Worm (Caenorhabditis elegans) whole organism, late embryonic: ENCODE data around the gene clec-62.

ENCODE experiments used
- C08G9.2 ChIP-seq: sonication (generic microtip); optimal IDR thresholded peaks from 2 replicates; lab custom pipeline; 2016; ENCODE audit warnings: mild to moderate bottlenecking, missing genetic modification characterization, moderate library complexity, missing compliant biosample characterization
- F13H6.1 ChIP-seq: sonication (generic microtip); optimal IDR thresholded peaks from 2 replicates; lab custom pipeline; 2016; ENCODE audit warnings: missing genetic modification characterization, missing compliant biosample characterization
- K02D7.2 ChIP-seq: sonication (generic microtip); optimal IDR thresholded peaks from 2 replicates; lab custom pipeline; 2017; ENCODE audit warnings: mild to moderate bottlenecking, missing genetic modification characterization, missing compliant biosample characterization
- K09A11.1 ChIP-seq: sonication (generic microtip); optimal IDR thresholded peaks from 2 replicates; lab custom pipeline; 2017; ENCODE audit warnings: antibody characterized with exemption, mild to moderate bottlenecking, missing genetic modification characterization, missing compliant biosample characterization; ENCODE audit not compliant: insufficient read depth
- T23F11.4 ChIP-seq: fragments of 200-800 bp; sonication (Bioruptor generic); optimal IDR thresholded peaks from 2 replicates; lab custom pipeline; 2018; ENCODE audit warnings: mild to moderate bottlenecking, missing genetic modification characterization, missing compliant biosample characterization
- Y22D7AL.16 ChIP-seq: sonication (generic microtip); optimal IDR thresholded peaks from 2 replicates; lab custom pipeline; 2016; ENCODE audit warnings: missing genetic modification characterization, missing compliant biosample characterization
- ahr-1 ChIP-seq: sonication (generic microtip); optimal IDR thresholded peaks from 2 replicates; lab custom pipeline; 2016; ENCODE audit warnings: missing genetic modification characterization, missing compliant biosample characterization
- ceh-14 ChIP-seq: sonication (generic microtip); optimal IDR thresholded peaks from 2 replicates; lab custom pipeline; 2016; ENCODE audit warnings: missing genotype, missing genetic modification characterization, missing compliant biosample characterization
- ceh-18 ChIP-seq: sonication (generic microtip); optimal IDR thresholded peaks from 2 replicates; lab custom pipeline; 2016; ENCODE audit warnings: missing genetic modification characterization, missing compliant biosample characterization
- ceh-22 ChIP-seq: sonication (generic microtip); optimal IDR thresholded peaks from 2 replicates; lab custom pipeline; 2017; ENCODE audit warnings: missing biosample characterization, missing genetic modification characterization
- ceh-31 ChIP-seq: sonication (generic microtip); optimal IDR thresholded peaks from 2 replicates; lab custom pipeline; 2016; ENCODE audit warnings: missing genetic modification characterization, missing compliant biosample characterization
- ceh-34 ChIP-seq: sonication (generic microtip); optimal IDR thresholded peaks from 2 replicates; lab custom pipeline; 2016; ENCODE audit warnings: mild to moderate bottlenecking, missing genetic modification characterization, missing compliant biosample characterization
- ceh-6 ChIP-seq: fragments of 200-800 bp; sonication (Bioruptor generic); optimal IDR thresholded peaks from 2 replicates; lab custom pipeline; 2018; ENCODE audit warnings: mild to moderate bottlenecking, missing genetic modification characterization, missing compliant biosample characterization
- ceh-9 ChIP-seq: sonication (generic microtip); optimal IDR thresholded peaks from 2 replicates; lab custom pipeline; 2016; ENCODE audit warnings: mild to moderate bottlenecking, missing genetic modification characterization, inconsistent platforms, missing compliant biosample characterization
- che-1 ChIP-seq: sonication (generic microtip); optimal IDR thresholded peaks from 2 replicates; lab custom pipeline; 2016; ENCODE audit warnings: mild to moderate bottlenecking, missing genetic modification characterization, missing compliant biosample characterization
- dmd-4 ChIP-seq: sonication (generic microtip); optimal IDR thresholded peaks from 2 replicates; lab custom pipeline; 2016; ENCODE audit warnings: borderline replicate concordance, missing genetic modification characterization, missing compliant biosample characterization
- ets-4 ChIP-seq: sonication (generic microtip); optimal IDR thresholded peaks from 2 replicates; lab custom pipeline; 2016; ENCODE audit warnings: missing genetic modification characterization, missing compliant biosample characterization
- fkh-10 ChIP-seq: fragments of 150-350 bp; optimal IDR thresholded peaks from 2 replicates; lab custom pipeline; 2014; ENCODE audit warnings: missing biosample characterization, missing genetic modification reagents, missing genetic modification characterization
- gmeb-2 ChIP-seq: sonication (generic microtip); optimal IDR thresholded peaks from 2 replicates; lab custom pipeline; 2016; ENCODE audit warnings: missing genetic modification characterization, inconsistent platforms, missing compliant biosample characterization
- hlh-13 ChIP-seq: fragments of 200-800 bp; sonication (Bioruptor generic); optimal IDR thresholded peaks from 2 replicates; lab custom pipeline; 2018; ENCODE audit warnings: mild to moderate bottlenecking, missing genetic modification characterization, missing compliant biosample characterization
- hlh-15 ChIP-seq: sonication (generic microtip); optimal IDR thresholded peaks from 2 replicates; lab custom pipeline; 2016; ENCODE audit warnings: missing genetic modification characterization, missing compliant biosample characterization
- hlh-6 ChIP-seq: sonication (generic microtip); optimal IDR thresholded peaks from 2 replicates; lab custom pipeline; 2016; ENCODE audit warnings: missing genotype, missing genetic modification characterization, missing compliant biosample characterization
- hlh-8 ChIP-seq: sonication (generic microtip); optimal IDR thresholded peaks from 2 replicates; lab custom pipeline; 2016; ENCODE audit warnings: missing genotype, missing genetic modification characterization, missing compliant biosample characterization
- mec-3 ChIP-seq: sonication (generic microtip); optimal IDR thresholded peaks from 2 replicates; lab custom pipeline; 2016; ENCODE audit warnings: borderline replicate concordance, missing genetic modification characterization, missing compliant biosample characterization
- nfya-1 ChIP-seq: sonication (generic microtip); optimal IDR thresholded peaks from 2 replicates; lab custom pipeline; 2017; ENCODE audit warnings: missing genetic modification characterization, mild to moderate bottlenecking, missing compliant biosample characterization, antibody characterized with exemption, moderate library complexity
- nhr-11 ChIP-seq: fragments of 150-350 bp; optimal IDR thresholded peaks from 2 replicates; lab custom pipeline; 2014; ENCODE audit warnings: missing biosample characterization, missing genetic modification characterization
- npax-4 ChIP-seq: sonication (generic microtip); optimal IDR thresholded peaks from 2 replicates; lab custom pipeline; 2016; ENCODE audit warnings: missing genetic modification characterization, missing compliant biosample characterization
- pag-3 ChIP-seq: sonication (generic microtip); optimal IDR thresholded peaks from 2 replicates; lab custom pipeline; 2016; ENCODE audit warnings: missing compliant biosample characterization, missing genetic modification characterization, borderline replicate concordance
- pat-9 ChIP-seq: fragments of 200-800 bp; sonication (Bioruptor generic); optimal IDR thresholded peaks from 2 replicates; lab custom pipeline; 2018; ENCODE audit warnings: mild to moderate bottlenecking, missing genetic modification characterization, moderate library complexity, missing compliant biosample characterization
- pax-1 ChIP-seq: fragments of 150-350 bp; optimal IDR thresholded peaks from 2 replicates; lab custom pipeline; 2014; ENCODE audit warnings: missing biosample characterization, missing genetic modification characterization
- pqm-1 ChIP-seq: sonication (generic microtip); optimal IDR thresholded peaks from 2 replicates; lab custom pipeline; 2016; ENCODE audit warnings: missing genetic modification characterization, missing compliant biosample characterization
- pros-1 ChIP-seq: fragments of 150-350 bp; optimal IDR thresholded peaks from 2 replicates; lab custom pipeline; 2014; ENCODE audit warnings: missing biosample characterization, missing genetic modification reagents, missing genetic modification characterization
- rnt-1 ChIP-seq: sonication (generic microtip); optimal IDR thresholded peaks from 2 replicates; lab custom pipeline; 2016; ENCODE audit warnings: missing genetic modification characterization, missing compliant biosample characterization
- tbx-7 ChIP-seq: sonication (generic microtip); optimal IDR thresholded peaks from 2 replicates; lab custom pipeline; 2016; ENCODE audit warnings: missing genotype, missing genetic modification characterization, missing compliant biosample characterization
- ttx-3 ChIP-seq: sonication (generic microtip); optimal IDR thresholded peaks from 2 replicates; lab custom pipeline; 2016; ENCODE audit warnings: missing genetic modification reagents, missing genetic modification characterization, missing compliant biosample characterization
- ztf-16 ChIP-seq: sonication (generic microtip); optimal IDR thresholded peaks from 2 replicates; lab custom pipeline; 2017; ENCODE audit warnings: missing genetic modification characterization, missing compliant biosample characterization

The clec-62 gene

ce11 chrII:12918960-12919553 is 24.1 kb upstream of the clec-62 start, which contains the start of the genes F58G1.2 and wago-4:
F58G1.2 (minus strand) TSS chrII:12919010.
wago-4 (plus strand) TSS chrII:12919551.
- TF ChIP-seq T23F11.4 (GFP tag; lab: Kevin White, UChicago) (no peak), ceh-18 (tag; lab: Kevin White, UChicago) (no peak), pqm-1 (no peak), hlh-8 (tag; lab: Kevin White, UChicago) (no peak), dmd-4 (tag; lab: Kevin White, UChicago) (no peak), hlh-6 (tag; lab: Kevin White, UChicago) (no peak), hlh-13 (GFP tag; lab: Kevin White, UChicago) (no peak), rnt-1 (no peak)

DNA sequence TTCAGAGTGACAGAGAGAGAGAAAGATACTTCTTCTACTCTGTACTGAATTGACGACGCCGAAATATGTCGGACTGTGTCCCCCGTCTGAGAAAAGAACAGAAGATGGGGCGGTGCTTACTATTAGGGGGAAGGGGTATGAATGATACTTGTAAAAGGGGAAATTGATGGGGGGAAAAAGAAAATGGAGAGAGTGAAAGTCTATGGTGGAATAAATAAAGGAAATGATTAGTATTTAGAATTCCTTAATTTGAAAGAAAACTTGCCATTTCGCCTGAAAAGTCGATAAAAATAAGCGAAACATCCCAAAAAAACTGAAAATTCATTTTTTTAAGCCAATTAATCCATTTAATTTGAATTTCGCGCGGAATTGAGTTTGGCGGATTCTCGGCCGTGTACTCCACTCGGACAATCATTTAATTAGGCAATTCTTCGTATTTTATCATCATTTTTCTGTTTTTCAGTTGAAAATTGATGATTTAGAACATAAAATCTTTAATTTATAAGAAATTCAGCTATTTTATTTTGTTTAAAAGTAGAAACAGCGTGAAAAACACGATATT is 19.7 kb upstream of the clec-62 start, which contains the start of gene F35C5.12:
TSS of gene F35C5.12 (minus strand) at position 51 of the 562 bp plus-strand sequence.
- TF ChIP-seq ets-4 (tag; lab: Kevin White, UChicago) (no peak), che-1 (no peak), ztf-16 (tag; lab: Kevin White, UChicago) (no peak), ceh-31 (tag; lab: Kevin White, UChicago) (peak; percentile 34), ceh-34 (tag; lab: Kevin White, UChicago) (no peak), mec-3 (tag; lab: Kevin White, UChicago) (no peak), C08G9.2 (peak; percentile 44), Y22D7AL.16 (tag; lab: Kevin White, UChicago) (no peak), ceh-6 (GFP tag; lab: Kevin White, UChicago) (no peak), ceh-9 (tag; lab: Kevin White, UChicago) (no peak), rnt-1 (no peak), tbx-7 (tag; lab: Kevin White, UChicago) (peak; percentile 2), ceh-18 (tag; lab: Kevin White, UChicago) (no peak)

DNA sequence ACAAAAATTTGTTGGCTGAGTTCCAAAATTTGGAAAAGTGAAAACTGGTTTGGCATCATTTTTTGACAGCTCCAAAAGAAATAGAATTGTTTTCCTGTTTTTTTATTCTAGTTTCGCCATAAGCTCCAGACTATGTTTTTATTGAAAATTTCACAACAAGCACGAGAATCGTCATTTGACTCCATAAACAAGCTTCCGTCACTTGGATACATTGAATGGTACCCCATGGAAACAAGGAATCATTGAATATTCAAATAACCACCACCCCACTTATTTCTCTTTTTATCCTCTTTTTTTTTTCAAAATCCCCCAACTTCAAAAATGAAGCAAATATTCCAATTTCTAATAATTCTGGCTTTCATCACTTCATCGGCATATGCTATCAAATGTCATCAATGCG is 13.9 kb upstream of the clec-62 start, which contains the start of gene ddn-2:
TSS of gene ddn-2 (plus strand) at position 301 of the 400 bp plus-strand sequence.
- TF ChIP-seq ceh-14 = no peak
- TF ChIP-seq pax-1 (tag; lab: Kevin White, UChicago) = no peak
- TF ChIP-seq ztf-16 (tag; lab: Kevin White, UChicago) = no peak
- no peak for TF ChIP-seq ahr-1
- no peak for TF ChIP-seq K09A11.1
- TF ChIP-seq npax-4 (tag; lab: Kevin White, UChicago) = no peak

DNA sequence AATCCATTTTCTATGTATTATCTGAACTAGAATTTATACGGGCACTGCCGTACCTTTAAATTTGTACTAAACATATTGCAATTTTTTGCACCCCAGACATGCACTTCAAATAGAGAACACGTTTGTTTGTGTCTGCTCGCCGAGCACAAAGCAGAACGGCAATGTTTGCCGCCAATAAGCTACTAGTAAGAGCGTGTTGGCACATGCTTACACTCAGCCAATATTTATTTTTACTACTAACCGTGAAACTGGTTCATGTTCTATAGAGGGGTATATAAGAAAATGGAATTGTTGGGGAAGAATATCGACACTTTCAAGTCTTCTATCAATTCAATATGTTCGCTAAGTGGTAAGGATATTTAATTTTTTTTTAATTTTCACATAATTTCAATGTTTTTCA is 12.1 kb upstream of the clec-62 start, which contains the start of gene nspb-11:
TSS of gene nspb-11 (plus strand) at position 301 of the 400 bp plus-strand sequence.
- TF ChIP-seq tbx-7 (tag; lab: Kevin White, UChicago) (no peak), ttx-3 (tag; lab: Kevin White, UChicago) (no peak), ahr-1 (no peak), K02D7.2 (tag; lab: Kevin White, UChicago) (no peak), ceh-31 (tag; lab: Kevin White, UChicago) (no peak), F13H6.1 (tag; lab: Kevin White, UChicago) (no peak)

DNA sequence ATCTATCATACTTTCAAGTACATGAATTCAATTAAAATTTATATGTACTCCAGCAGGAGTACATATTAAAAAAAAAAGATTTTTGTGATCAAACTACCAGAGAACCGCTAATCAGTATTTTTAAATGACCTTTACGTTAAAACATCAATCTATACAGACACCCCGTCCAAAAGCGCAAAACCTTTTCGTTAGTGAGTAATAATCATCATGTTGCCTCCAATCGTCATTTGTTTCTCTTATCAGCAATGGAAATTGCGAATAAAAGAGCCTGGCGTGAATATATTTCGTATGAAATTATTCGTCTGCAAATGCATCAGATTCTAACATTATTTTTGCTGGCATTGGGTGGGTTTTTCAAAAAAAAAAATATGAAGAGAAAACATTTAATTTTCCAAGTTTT is 9.2 kb upstream of the clec-62 start, which contains the start of gene clec-66:
TSS of gene clec-66 (plus strand) at position 225 of the 400 bp plus-strand sequence.
- TF ChIP-seq K09A11.1 = no peak
- TF ChIP-seq fkh-10 (GFP tag; lab: Kevin White, UChicago) = no peak
- no peak for TF ChIP-seq gmeb-2 (tag; lab: Kevin White, UChicago)
- no peak for TF ChIP-seq nfya-1
- TF ChIP-seq pros-1 (tag; lab: Kevin White, UChicago) = no peak
- no peak for TF ChIP-seq nhr-11 (tag; lab: Kevin White, UChicago)
- no peak for TF ChIP-seq hlh-15 (tag; lab: Kevin White, UChicago)
- no peak for TF ChIP-seq ceh-34 (tag; lab: Kevin White, UChicago)
- TF ChIP-seq pat-9 (tag; lab: Kevin White, UChicago) = no peak
- TF ChIP-seq ceh-22 (tag; lab: Kevin White, UChicago) = no peak
- TF ChIP-seq pag-3 = no peak
- no peak for TF ChIP-seq ceh-14
- TF ChIP-seq, all 69 proteins: peak for 0
